Fruit fly (Drosophila melanogaster) whole organism, embryonic: ENCODE measurements around the gene Pvf2.

ENCODE experiments used
- Aef1 ChIP-seq: fragments of 200-800 bp; sonication (Bioruptor generic); IDR thresholded peaks from 3 replicates; pipeline ENCODE4 v1.3.6; 2022; ENCODE audit warnings: missing biosample characterization, missing genetic modification characterization
- Atf-2 ChIP-seq: fragments of 200-800 bp; sonication (Bioruptor generic); optimal IDR thresholded peaks from 2 replicates; lab custom pipeline; 2016; ENCODE audit warnings: missing biosample characterization, missing genetic modification characterization
- Atf3 ChIP-seq: fragments of 200-800 bp; sonication (Bioruptor generic); optimal IDR thresholded peaks from 3 replicates; lab custom pipeline; 2016; ENCODE audit warnings: missing biosample characterization, missing genetic modification characterization
- B-H2 ChIP-seq: fragments of 200-800 bp; sonication (Bioruptor generic); optimal IDR thresholded peaks from 2 replicates; lab custom pipeline; 2018; ENCODE audit warnings: missing biosample characterization, mild to moderate bottlenecking, missing genetic modification characterization
- CG10274 ChIP-seq: fragments of 200-800 bp; sonication (Bioruptor generic); optimal IDR thresholded peaks from 3 replicates; lab custom pipeline; 2017; ENCODE audit warnings: missing biosample characterization, mild to moderate bottlenecking, missing genetic modification characterization
- CG10565 ChIP-seq: fragments of 200-800 bp; sonication (Bioruptor generic); optimal IDR thresholded peaks from 3 replicates; lab custom pipeline; 2016; ENCODE audit warnings: missing biosample characterization, mild to moderate bottlenecking, missing genetic modification characterization
- CG11696 ChIP-seq: fragments of 200-800 bp; sonication (Bioruptor generic); IDR thresholded peaks from 2 replicates; pipeline ENCODE4 v1.3.6; 2022; ENCODE audit warnings: missing biosample characterization, missing genetic modification characterization
- CG12071 ChIP-seq: fragments of 200-800 bp; sonication (Bioruptor generic); optimal IDR thresholded peaks from 3 replicates; lab custom pipeline; 2018; ENCODE audit warnings: missing biosample characterization, mild to moderate bottlenecking, missing genetic modification characterization
- CG17802 ChIP-seq: fragments of 200-800 bp; sonication (Bioruptor generic); optimal IDR thresholded peaks from 2 replicates; lab custom pipeline; 2018; ENCODE audit warnings: missing biosample characterization, mild to moderate bottlenecking, missing genetic modification characterization, moderate library complexity
- CG1792 ChIP-seq: fragments of 200-800 bp; sonication (Bioruptor generic); optimal IDR thresholded peaks from 2 replicates; lab custom pipeline; 2016; ENCODE audit warnings: missing biosample characterization, missing genetic modification characterization
- CG2889 ChIP-seq: fragments of 200-800 bp; sonication (Bioruptor generic); IDR thresholded peaks from 3 replicates; pipeline ENCODE4 v1.3.6; 2022; ENCODE audit warnings: missing biosample characterization, missing genetic modification characterization
- CG30020 ChIP-seq: fragments of 200-800 bp; optimal IDR thresholded peaks from 2 replicates; lab custom pipeline; 2019; ENCODE audit warnings: missing biosample characterization, mild to moderate bottlenecking, missing genetic modification characterization, moderate library complexity
- CG31365 ChIP-seq: fragments of 200-800 bp; sonication (Bioruptor generic); optimal IDR thresholded peaks from 2 replicates; lab custom pipeline; 2018; ENCODE audit warnings: missing biosample characterization, mild to moderate bottlenecking, missing genetic modification characterization
- CG32772 ChIP-seq: fragments of 200-800 bp; sonication (Bioruptor generic); IDR thresholded peaks from 2 replicates; pipeline ENCODE4 v1.3.6; 2022; ENCODE audit warnings: missing biosample characterization, missing genetic modification characterization
- CG34376 ChIP-seq: fragments of 200-800 bp; sonication (Bioruptor generic); optimal IDR thresholded peaks from 2 replicates; lab custom pipeline; 2018; ENCODE audit warnings: missing biosample characterization, mild to moderate bottlenecking, missing genetic modification characterization
- CG4730 ChIP-seq: fragments of 200-800 bp; sonication (Bioruptor generic); IDR thresholded peaks from 2 replicates; pipeline ENCODE4 v1.3.6; 2022; ENCODE audit warnings: missing biosample characterization, missing genetic modification characterization
- CG7839 ChIP-seq: fragments of 200-800 bp; sonication (Bioruptor generic); optimal IDR thresholded peaks from 3 replicates; lab custom pipeline; 2018; ENCODE audit warnings: missing biosample characterization, mild to moderate bottlenecking, missing genetic modification characterization, moderate library complexity
- CG9932 ChIP-seq: fragments of 200-800 bp; sonication (Bioruptor generic); IDR thresholded peaks from 2 replicates; pipeline ENCODE4 v1.3.6; 2022; ENCODE audit warnings: missing biosample characterization, missing genetic modification characterization
- D ChIP-seq, 2 experiments: fragments of 200-800 bp in 1 of 2; fragments of >200 bp in 1 of 2; sonication (Bioruptor generic) in 1 of 2; optimal IDR thresholded peaks; 2 replicates in 1 of 2; 3 replicates in 1 of 2; lab custom pipeline; 2017; ENCODE audit warnings: mild to moderate bottlenecking in 1 of 2, missing biosample characterization in 1 of 2, missing genetic modification characterization in 1 of 2, missing genetic modification reagents in 1 of 2
- D19A ChIP-seq: fragments of 200-800 bp; optimal IDR thresholded peaks from 3 replicates; lab custom pipeline; 2019; ENCODE audit warnings: missing biosample characterization, mild to moderate bottlenecking, missing genetic modification characterization, moderate library complexity
- Dek ChIP-seq: fragments of 200-800 bp; sonication (Bioruptor generic); optimal IDR thresholded peaks from 3 replicates; lab custom pipeline; 2019; ENCODE audit warnings: missing biosample characterization, mild to moderate bottlenecking, missing genetic modification characterization, moderate library complexity
- Dp ChIP-seq: fragments of 200-800 bp; sonication (Bioruptor generic); optimal IDR thresholded peaks from 2 replicates; lab custom pipeline; 2018; ENCODE audit warnings: missing biosample characterization, mild to moderate bottlenecking, missing genetic modification characterization, moderate library complexity
- E2f1 ChIP-seq: fragments of 200-800 bp; sonication (Bioruptor generic); IDR thresholded peaks from 2 replicates; pipeline ENCODE4 v1.3.6; 2022; ENCODE audit warnings: missing biosample characterization, missing genetic modification characterization
- Eip74EF ChIP-seq, 2 experiments: fragments of 200-800 bp in 1 of 2; fragments of >200 bp in 1 of 2; sonication (Bioruptor generic) in 1 of 2; optimal IDR thresholded peaks; 2 replicates each; lab custom pipeline; 2017 to 2019; ENCODE audit warnings: missing biosample characterization in 2 of 2, missing genetic modification characterization in 2 of 2, mild to moderate bottlenecking in 1 of 2, moderate library complexity in 1 of 2
- Hr3 ChIP-seq: fragments of 200-800 bp; sonication (Bioruptor generic); optimal IDR thresholded peaks from 3 replicates; lab custom pipeline; 2016; ENCODE audit warnings: missing biosample characterization, missing genetic modification characterization
- Mes4 ChIP-seq: fragments of 200-800 bp; sonication (Bioruptor generic); optimal IDR thresholded peaks from 2 replicates; lab custom pipeline; 2016; ENCODE audit warnings: missing biosample characterization, missing genetic modification characterization
- NFAT ChIP-seq: fragments of 200-800 bp; sonication (Bioruptor generic); IDR thresholded peaks from 2 replicates; pipeline ENCODE4 v1.3.6; 2022; ENCODE audit warnings: missing biosample characterization, missing genetic modification characterization
- Nf-YC ChIP-seq: fragments of 200-800 bp; optimal IDR thresholded peaks from 3 replicates; lab custom pipeline; 2019; ENCODE audit warnings: missing biosample characterization, mild to moderate bottlenecking, missing genetic modification characterization, moderate library complexity
- NfI ChIP-seq: fragments of 200-800 bp; sonication (Bioruptor generic); optimal IDR thresholded peaks from 3 replicates; lab custom pipeline; 2018; ENCODE audit warnings: missing biosample characterization, mild to moderate bottlenecking, missing genetic modification characterization, moderate library complexity
- Ptx1 ChIP-seq: fragments of 200-800 bp; sonication (Bioruptor generic); IDR thresholded peaks from 2 replicates; pipeline ENCODE4 v1.3.6; 2022; ENCODE audit warnings: missing biosample characterization, missing genetic modification characterization
- Trl ChIP-seq, 3 experiments: fragments of >200 bp in 2 of 3; fragments of 200-800 bp in 1 of 3; sonication (Bioruptor generic) in 1 of 3; optimal IDR thresholded peaks; 2 replicates in 1 of 3; 3 replicates in 2 of 3; lab custom pipeline; 2016 to 2017; ENCODE audit warnings: missing biosample characterization in 1 of 3, missing genetic modification characterization in 1 of 3
- Vsx1 ChIP-seq: fragments of 200-800 bp; sonication (Bioruptor generic); optimal IDR thresholded peaks from 2 replicates; lab custom pipeline; 2017; ENCODE audit warnings: missing biosample characterization, mild to moderate bottlenecking, missing genetic modification characterization, missing genetic modification reagents
- Xbp1 ChIP-seq: fragments of 200-800 bp; sonication (Bioruptor generic); optimal IDR thresholded peaks from 3 replicates; lab custom pipeline; 2016; ENCODE audit warnings: missing biosample characterization, mild to moderate bottlenecking, missing genetic modification characterization
- ac ChIP-seq: fragments of 200-800 bp; sonication (Bioruptor generic); optimal IDR thresholded peaks from 3 replicates; lab custom pipeline; 2017; ENCODE audit warnings: missing biosample characterization, mild to moderate bottlenecking, missing genetic modification characterization
- aop ChIP-seq: fragments of 200-800 bp; sonication (Bioruptor generic); IDR thresholded peaks from 2 replicates; pipeline ENCODE4 v1.3.6; 2022; ENCODE audit warnings: missing biosample characterization, missing genetic modification characterization
- ap ChIP-seq: fragments of 200-800 bp; sonication (Bioruptor generic); IDR thresholded peaks from 2 replicates; pipeline ENCODE4 v1.3.6; 2022; ENCODE audit warnings: missing biosample characterization, missing genetic modification characterization
- bab2 ChIP-seq: fragments of 200-800 bp; sonication (Bioruptor generic); optimal IDR thresholded peaks from 2 replicates; lab custom pipeline; 2016; ENCODE audit warnings: missing biosample characterization, missing genetic modification characterization
- bowl ChIP-seq: fragments of 200-800 bp; sonication (Bioruptor generic); IDR thresholded peaks from 2 replicates; pipeline ENCODE4 v1.3.6; 2022; ENCODE audit warnings: missing biosample characterization, missing genetic modification characterization
- cas ChIP-seq: fragments of 200-800 bp; sonication (Bioruptor generic); IDR thresholded peaks from 2 replicates; pipeline ENCODE4 v1.3.6; 2022; ENCODE audit warnings: missing biosample characterization, missing genetic modification characterization
- cg ChIP-seq: fragments of 200-800 bp; sonication (Bioruptor generic); optimal IDR thresholded peaks from 3 replicates; lab custom pipeline; 2019; ENCODE audit warnings: missing biosample characterization, mild to moderate bottlenecking, missing genetic modification characterization, moderate library complexity
- chinmo ChIP-seq: fragments of 200-800 bp; sonication (Bioruptor generic); IDR thresholded peaks from 4 replicates; pipeline ENCODE4 v1.3.6; 2022; ENCODE audit warnings: missing biosample characterization, missing genetic modification characterization; ENCODE audit not compliant: partially characterized antibody
- exex ChIP-seq: fragments of 200-800 bp; sonication (Bioruptor generic); optimal IDR thresholded peaks from 4 replicates; lab custom pipeline; 2018; ENCODE audit warnings: missing biosample characterization, mild to moderate bottlenecking, missing genetic modification characterization, moderate library complexity
- kni ChIP-seq: fragments of 200-800 bp; sonication (Bioruptor generic); optimal IDR thresholded peaks from 3 replicates; lab custom pipeline; 2017; ENCODE audit warnings: mild to moderate bottlenecking, missing biosample characterization, missing genetic modification reagents, missing genetic modification characterization
- lola ChIP-seq, 3 experiments: fragments of >200 bp in 2 of 3; fragments of 200-800 bp in 1 of 3; sonication (Bioruptor generic) in 1 of 3; optimal IDR thresholded peaks; 2 replicates each; lab custom pipeline; 2017 to 2019; ENCODE audit warnings: missing biosample characterization in 3 of 3, missing genetic modification characterization in 3 of 3, mild to moderate bottlenecking in 1 of 3, moderate library complexity in 1 of 3
- pnt ChIP-seq: fragments of 200-800 bp; sonication (Bioruptor generic); optimal IDR thresholded peaks from 3 replicates; lab custom pipeline; 2016; ENCODE audit warnings: missing biosample characterization, missing genetic modification characterization
- ranshi ChIP-seq: fragments of 200-800 bp; sonication (Bioruptor generic); IDR thresholded peaks from 2 replicates; pipeline ENCODE4 v1.3.6; 2022; ENCODE audit warnings: missing biosample characterization, missing genetic modification characterization
- repo ChIP-seq: fragments of 200-800 bp; sonication (Bioruptor generic); optimal IDR thresholded peaks from 2 replicates; lab custom pipeline; 2016; ENCODE audit warnings: missing biosample characterization, missing genetic modification characterization
- sqz ChIP-seq: fragments of 200-800 bp; sonication (Bioruptor generic); optimal IDR thresholded peaks from 3 replicates; lab custom pipeline; 2018; ENCODE audit warnings: missing biosample characterization, mild to moderate bottlenecking, missing genetic modification characterization
- tap ChIP-seq: fragments of 200-800 bp; optimal IDR thresholded peaks from 3 replicates; lab custom pipeline; 2019; ENCODE audit warnings: missing biosample characterization, mild to moderate bottlenecking, missing genetic modification characterization, moderate library complexity
- twi ChIP-seq: fragments of 200-800 bp; optimal IDR thresholded peaks from 2 replicates; lab custom pipeline; 2019; ENCODE audit warnings: missing biosample characterization, mild to moderate bottlenecking, missing genetic modification characterization, moderate library complexity

The Pvf2 gene

dm6 chr2L:7037773-7038327 is 46.6 kb downstream of the Pvf2 start, which contains the start of gene milt (continued):
- TF ChIP-seq CG9932 (GFP tag; lab: Robert Waterston, UW) (no peak), Vsx1 (GFP tag; lab: Kevin White, UChicago) (peak; percentile 14), lola (GFP tag; optimal IDR thresholded peaks at IDR 0.05; lab: Kevin White, UChicago) (no peak), ap (GFP tag; lab: Robert Waterston, UW) (no peak), Atf-2 (GFP tag; lab: Kevin White, UChicago) (no peak), kni (GFP tag; lab: Kevin White, UChicago) (peak; percentile 24), cg (GFP tag; lab: Kevin White, UChicago) (no peak), CG4730 (GFP tag; lab: Robert Waterston, UW) (no peak), Hr3 (GFP tag; lab: Kevin White, UChicago) (no peak), Nf-YC (tag; lab: Kevin White, UChicago) (peak; percentile 98), Trl (optimal IDR thresholded peaks at IDR 0.05; lab: Kevin White, UChicago) (no peak), Trl (GFP tag; optimal IDR thresholded peaks at IDR 0.05; lab: Kevin White, UChicago) (no peak), twi (tag; lab: Kevin White, UChicago) (peak; percentile 40), pnt (no peak), CG30020 (tag; lab: Kevin White, UChicago) (peak; percentile 36), Ptx1 (no peak), CG7839 (tag; lab: Kevin White, UChicago) (no peak), D (optimal IDR thresholded peaks at IDR 0.05; lab: Kevin White, UChicago) (no peak), D (GFP tag; optimal IDR thresholded peaks at IDR 0.05; lab: Kevin White, UChicago) (no peak), sqz (GFP tag; lab: Kevin White, UChicago) (peak; percentile 93), CG12071 (GFP tag; lab: Kevin White, UChicago) (no peak), Eip74EF (GFP tag; optimal IDR thresholded peaks at IDR 0.05; lab: Kevin White, UChicago) (no peak), Aef1 (GFP tag; lab: Robert Waterston, UW) (no peak), exex (tag; lab: Kevin White, UChicago) (peak; percentile 12), Dp (GFP tag; lab: Kevin White, UChicago) (peak; percentile 63), tap (tag; lab: Kevin White, UChicago) (no peak), ranshi (no peak), CG31365 (no peak), cas (GFP tag; lab: Robert Waterston, UW) (no peak), repo (GFP tag; lab: Kevin White, UChicago) (no peak), Xbp1 (GFP tag; lab: Kevin White, UChicago) (peak; percentile 17), E2f1 (GFP tag; lab: Robert Waterston, UW) (no peak), CG10565 (GFP tag; lab: Kevin White, UChicago) (no peak), B-H2 (no peak), CG11696 (GFP tag; lab: Robert Waterston, UW) (no peak), ac (GFP tag; lab: Kevin White, UChicago) (no peak), CG10274 (GFP tag; lab: Kevin White, UChicago) (no peak), CG17802 (tag; lab: Kevin White, UChicago) (no peak), aop (no peak), CG34376 (GFP tag; lab: Kevin White, UChicago) (no peak), CG2889 (GFP tag; lab: Robert Waterston, UW) (no peak), Atf3 (GFP tag; lab: Kevin White, UChicago) (no peak), NFAT (GFP tag; lab: Robert Waterston, UW) (0 out of 2 replicates have a peak, but pooled peaks have one; percentile 3), chinmo (GFP tag; lab: Robert Waterston, UW) (peak; percentile 78), D19A (tag; lab: Kevin White, UChicago) (peak; percentile 73), bab2 (GFP tag; lab: Kevin White, UChicago) (no peak), Dek (tag; lab: Kevin White, UChicago) (no peak), bowl (GFP tag; lab: Robert Waterston, UW) (no peak), CG32772 (GFP tag; lab: Robert Waterston, UW) (no peak), Mes4 (GFP tag; lab: Kevin White, UChicago) (no peak), NfI (GFP tag; lab: Kevin White, UChicago) (no peak), CG1792 (GFP tag; lab: Kevin White, UChicago) (peak; percentile 22)
